Worm (Caenorhabditis elegans): ENCODE data around the gene cyp-13A12.

DNA sequence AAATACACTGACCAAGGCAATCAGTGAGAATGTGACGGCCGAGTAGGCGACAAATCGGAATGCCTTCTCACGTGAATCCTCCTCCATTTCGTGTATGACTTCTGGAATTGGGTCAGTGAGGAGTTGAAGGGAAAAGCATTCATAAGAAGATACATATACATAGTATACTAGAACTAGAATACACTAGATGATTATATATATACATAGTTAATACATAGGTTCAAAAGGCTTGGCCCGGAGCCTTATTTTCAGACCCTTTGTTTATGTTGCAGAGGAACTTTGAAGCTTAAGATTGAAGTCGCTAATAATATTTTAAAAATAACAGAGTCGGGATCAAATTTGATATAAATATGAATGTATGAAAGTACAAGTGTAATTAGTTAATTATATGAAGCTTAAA, 30.7 kb upstream of the cyp-13A12 start, which contains the start of gene col-97:
- no peak for TF ChIP-seq athp-1 (tag; optimal IDR thresholded peaks at IDR 0.05)
- no peak for TF ChIP-seq nfya-1 (tag; optimal IDR thresholded peaks at IDR 0.05; ENCODE audit: borderline replicate concordance, insufficient read depth)
- no peak for TF ChIP-seq tlf-1 (GFP tag; optimal IDR thresholded peaks at IDR 0.05)
- no peak for TF ChIP-seq ceh-40 (GFP tag; IDR thresholded peaks at IDR 0.05)
- no peak for TF ChIP-seq lsl-1 (GFP tag; optimal IDR thresholded peaks at IDR 0.05)
- no peak for TF ChIP-seq aptf-2 (GFP tag; conservative IDR thresholded peaks at IDR 0.05)
- TF ChIP-seq unc-130 (GFP tag; optimal IDR thresholded peaks at IDR 0.05) = no peak
- TF ChIP-seq ztf-25 (GFP tag; IDR thresholded peaks at IDR 0.05) = no peak
- no peak for TF ChIP-seq fkh-3 (tag; optimal IDR thresholded peaks at IDR 0.05)
- no peak for TF ChIP-seq pha-4 (tag; optimal IDR thresholded peaks at IDR 0.05)
- no peak for TF ChIP-seq tbp1 (GFP tag; optimal IDR thresholded peaks at IDR 0.05)
